Worm (Caenorhabditis elegans) whole organism, early embryonic: ENCODE measurements around the gene fbxa-163.

Experiments
- B0310.2 ChIP-seq: sonication (generic microtip); optimal IDR thresholded peaks from 2 replicates; lab custom pipeline; 2016; ENCODE audit warnings: mild to moderate bottlenecking, missing genetic modification characterization, missing compliant biosample characterization
- F13C5.2 ChIP-seq: sonication (generic microtip); optimal IDR thresholded peaks from 2 replicates; lab custom pipeline; 2017; ENCODE audit warnings: mild to moderate bottlenecking, missing genetic modification characterization, inconsistent platforms, missing compliant biosample characterization
- aly-1 ChIP-seq: sonication (generic microtip); optimal IDR thresholded peaks from 2 replicates; lab custom pipeline; 2016; ENCODE audit warnings: missing genetic modification characterization, missing compliant biosample characterization
- ama-1 ChIP-seq: fragments of 150-350 bp; optimal IDR thresholded peaks from 2 replicates; lab custom pipeline; 2014
- ceh-13 ChIP-seq: fragments of 200-800 bp; sonication (Bioruptor generic); optimal IDR thresholded peaks from 2 replicates; lab custom pipeline; 2018; ENCODE audit warnings: mild to moderate bottlenecking, missing genetic modification characterization, missing compliant biosample characterization
- ceh-36 ChIP-seq: sonication (generic microtip); optimal IDR thresholded peaks from 2 replicates; lab custom pipeline; 2016; ENCODE audit warnings: missing genetic modification characterization, inconsistent platforms, missing compliant biosample characterization
- ets-7 ChIP-seq: sonication (generic microtip); optimal IDR thresholded peaks from 2 replicates; lab custom pipeline; 2016; ENCODE audit warnings: missing genotype, missing genetic modification characterization, missing compliant biosample characterization
- flt-1 ChIP-seq: fragments of 200-800 bp; sonication (Bioruptor generic); IDR thresholded peaks from 2 replicates; pipeline ENCODE4 v1.3.6; 2022; ENCODE audit warnings: missing genetic modification characterization, missing compliant biosample characterization
- hmbx-1 ChIP-seq: sonication (generic microtip); optimal IDR thresholded peaks from 2 replicates; lab custom pipeline; 2016; ENCODE audit warnings: mild to moderate bottlenecking, missing genetic modification characterization, missing compliant biosample characterization
- hmg-4 ChIP-seq: fragments of 200-800 bp; sonication (Bioruptor generic); optimal IDR thresholded peaks from 2 replicates; lab custom pipeline; 2018; ENCODE audit warnings: mild to moderate bottlenecking, missing genetic modification characterization, missing compliant biosample characterization
- hnd-1 ChIP-seq: sonication (generic microtip); optimal IDR thresholded peaks from 2 replicates; lab custom pipeline; 2016; ENCODE audit warnings: missing genetic modification characterization, missing compliant biosample characterization
- pes-1 ChIP-seq: fragments of 200-800 bp; sonication (Bioruptor generic); IDR thresholded peaks from 2 replicates; pipeline ENCODE4 v1.3.6; 2022; ENCODE audit warnings: missing genetic modification reagents, missing genetic modification characterization, missing compliant biosample characterization
- scrt-1 ChIP-seq: fragments of 200-800 bp; sonication (Bioruptor generic); IDR thresholded peaks from 2 replicates; pipeline ENCODE4 v1.3.6; 2022; ENCODE audit warnings: missing genetic modification characterization, missing compliant biosample characterization
- sea-1 ChIP-seq: fragments of 200-800 bp; sonication (Bioruptor generic); conservative IDR thresholded peaks from 2 replicates; pipeline ENCODE4 v1.3.6; 2022; ENCODE audit warnings: missing genetic modification characterization, missing compliant biosample characterization
- tbx-11 ChIP-seq: fragments of 200-800 bp; sonication (Bioruptor generic); IDR thresholded peaks from 2 replicates; pipeline ENCODE4 v1.3.6; 2022; ENCODE audit warnings: missing genetic modification characterization, missing compliant biosample characterization
- tbx-37 ChIP-seq: fragments of 200-800 bp; sonication (Bioruptor generic); conservative IDR thresholded peaks from 2 replicates; pipeline ENCODE4 v1.3.6; 2022; ENCODE audit warnings: missing genetic modification reagents, missing genetic modification characterization, missing compliant biosample characterization
- tra-4 ChIP-seq: sonication (generic microtip); optimal IDR thresholded peaks from 2 replicates; lab custom pipeline; 2017; ENCODE audit warnings: missing genetic modification characterization, missing compliant biosample characterization

Gene fbxa-163

ce11 chrII:1624572-1624971 lies 14.0 kb upstream of the fbxa-163 start, which contains the start of gene fbxa-160:
Gene fbxa-160, minus strand, starts transcription at chrII:1624672.
- TF ChIP-seq B0310.2 (no peak), aly-1 (no peak), hnd-1 (tag; lab: Kevin White, UChicago) (no peak), ama-1 (no peak), pes-1 (GFP tag; lab: Robert Waterston, UW) (no peak), scrt-1 (GFP tag; lab: Robert Waterston, UW) (no peak), flt-1 (no peak), tbx-11 (GFP tag; lab: Robert Waterston, UW) (no peak), tbx-37 (no peak), tra-4 (tag; lab: Kevin White, UChicago) (no peak), F13C5.2 (no peak), ceh-13 (GFP tag; lab: Kevin White, UChicago) (no peak), hmg-4 (GFP tag; lab: Kevin White, UChicago) (no peak), ceh-36 (no peak), sea-1 (no peak), ets-7 (tag; lab: Kevin White, UChicago) (no peak), hmbx-1 (tag; lab: Kevin White, UChicago) (no peak)

DNA sequence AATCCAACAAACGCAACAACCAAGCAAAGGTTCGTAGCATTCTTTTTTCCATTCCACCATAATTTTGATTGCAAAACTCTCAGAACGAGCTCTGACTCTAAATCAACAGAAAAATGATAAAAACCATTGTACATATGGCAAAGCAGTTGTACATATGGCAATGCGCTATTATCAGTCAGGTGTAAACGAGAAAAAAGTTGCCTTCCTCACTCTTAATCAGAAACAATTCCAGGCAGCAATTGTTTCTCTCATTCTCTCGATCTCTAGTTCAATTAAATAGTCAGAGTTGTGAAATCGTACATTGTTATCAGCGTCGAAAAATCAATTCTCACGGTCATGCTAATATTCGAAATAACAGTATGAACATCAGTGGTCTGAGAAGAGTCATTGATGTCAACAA lies 11.3 kb upstream of the fbxa-163 start:
- TF ChIP-seq F13C5.2 (no peak), aly-1 (no peak), ama-1 (no peak), tbx-11 (GFP tag; lab: Robert Waterston, UW) (no peak), ceh-13 (GFP tag; lab: Kevin White, UChicago) (no peak), ceh-36 (no peak), hnd-1 (tag; lab: Kevin White, UChicago) (no peak), pes-1 (GFP tag; lab: Robert Waterston, UW) (no peak), flt-1 (no peak), sea-1 (no peak), tra-4 (tag; lab: Kevin White, UChicago) (no peak), hmbx-1 (tag; lab: Kevin White, UChicago) (no peak), tbx-37 (no peak), hmg-4 (GFP tag; lab: Kevin White, UChicago) (no peak), B0310.2 (no peak), ets-7 (tag; lab: Kevin White, UChicago) (no peak), scrt-1 (GFP tag; lab: Robert Waterston, UW) (no peak)

DNA sequence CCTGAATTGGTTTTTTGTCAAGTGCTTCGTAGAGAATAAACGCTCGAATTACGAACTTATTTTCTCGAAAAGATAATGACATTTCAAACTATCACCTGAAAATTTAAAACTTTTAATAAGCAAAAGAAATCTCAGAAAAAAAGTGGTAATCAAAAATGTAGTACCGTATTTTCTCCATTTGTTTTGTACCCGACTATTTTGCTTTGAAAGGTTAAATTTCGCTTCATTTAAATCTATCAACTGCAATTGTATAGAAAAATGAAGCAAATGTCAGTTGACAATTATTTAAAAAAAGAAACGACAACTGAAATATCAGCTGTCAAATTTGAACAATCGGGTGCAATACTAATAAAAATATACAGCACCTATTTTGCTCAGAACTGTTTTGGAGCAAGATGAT lies 10.7 kb upstream of the fbxa-163 start, which contains the start of gene fbxa-158:
TSS of gene fbxa-158 (minus strand) at position 101 of the 400 bp plus-strand sequence.
- TF ChIP-seq flt-1 (no peak), tbx-37 (no peak), hmg-4 (GFP tag; lab: Kevin White, UChicago) (no peak), tra-4 (tag; lab: Kevin White, UChicago) (no peak), tbx-11 (GFP tag; lab: Robert Waterston, UW) (no peak), hnd-1 (tag; lab: Kevin White, UChicago) (no peak), scrt-1 (GFP tag; lab: Robert Waterston, UW) (no peak), ets-7 (tag; lab: Kevin White, UChicago) (no peak), F13C5.2 (no peak), ceh-36 (no peak), sea-1 (no peak), aly-1 (no peak), pes-1 (GFP tag; lab: Robert Waterston, UW) (no peak), ama-1 (no peak), B0310.2 (no peak), ceh-13 (GFP tag; lab: Kevin White, UChicago) (no peak), hmbx-1 (tag; lab: Kevin White, UChicago) (no peak)

DNA sequence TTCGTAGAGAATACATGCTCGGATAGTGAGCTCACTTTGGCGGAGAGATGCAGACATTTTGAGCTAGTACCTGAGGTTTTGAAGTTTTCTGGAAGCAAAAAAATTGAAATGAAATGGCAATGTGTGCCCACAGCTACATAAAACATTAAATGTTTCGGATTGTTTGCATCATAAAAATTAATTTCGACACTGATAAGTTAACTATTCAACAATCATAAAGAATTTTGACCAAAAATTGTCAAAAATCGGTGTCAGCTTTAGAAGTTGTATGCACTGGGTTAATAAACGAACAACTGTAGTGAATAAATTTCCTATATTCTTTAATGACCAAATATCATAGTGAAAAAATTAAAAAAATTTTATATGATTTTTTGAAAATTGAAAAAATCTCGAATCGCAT lies 8.4 kb upstream of the fbxa-163 start, which contains the start of gene fbxa-166:
TSS of gene fbxa-166 (minus strand) at position 101 of the 400 bp plus-strand sequence.
- TF ChIP-seq tbx-37 (no peak), pes-1 (GFP tag; lab: Robert Waterston, UW) (no peak), tbx-11 (GFP tag; lab: Robert Waterston, UW) (no peak), B0310.2 (no peak), hnd-1 (tag; lab: Kevin White, UChicago) (no peak), sea-1 (no peak), aly-1 (no peak), ama-1 (no peak), flt-1 (no peak), tra-4 (tag; lab: Kevin White, UChicago) (no peak), F13C5.2 (no peak), ceh-36 (no peak), ets-7 (tag; lab: Kevin White, UChicago) (no peak)

DNA sequence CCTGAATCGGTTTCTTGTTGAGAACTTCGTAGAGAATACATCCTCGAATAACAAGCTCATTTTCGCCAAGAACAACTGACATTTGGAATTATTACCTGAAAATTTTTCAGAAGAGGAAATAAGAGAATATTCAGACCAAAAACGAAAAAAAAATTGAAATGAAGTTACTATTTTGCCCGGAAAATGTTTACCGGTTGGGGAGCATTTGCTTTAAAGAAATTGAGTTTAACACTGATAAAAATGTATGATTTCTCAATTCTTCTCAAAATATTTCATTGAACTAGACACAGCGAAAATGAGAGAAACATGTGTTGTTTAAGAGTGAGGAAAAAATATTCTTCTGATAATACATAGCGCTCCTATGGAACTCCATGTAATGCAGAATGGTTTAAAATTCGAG lies 5.9 kb upstream of the fbxa-163 start, which contains the start of gene fbxa-165:
TSS of gene fbxa-165 (minus strand) at position 101 of the 400 bp plus-strand sequence.
- no peak for TF ChIP-seq tbx-11 (GFP tag; lab: Robert Waterston, UW)
- TF ChIP-seq scrt-1 (GFP tag; lab: Robert Waterston, UW): no peak
- no peak for TF ChIP-seq ets-7 (tag; lab: Kevin White, UChicago)
- TF ChIP-seq ama-1: no peak
- TF ChIP-seq hnd-1 (tag; lab: Kevin White, UChicago): no peak
- TF ChIP-seq aly-1: no peak
- TF ChIP-seq B0310.2: no peak
- no peak for TF ChIP-seq pes-1 (GFP tag; lab: Robert Waterston, UW)
- no peak for TF ChIP-seq tbx-37
- no peak for TF ChIP-seq ceh-13 (GFP tag; lab: Kevin White, UChicago)
- TF ChIP-seq hmg-4 (GFP tag; lab: Kevin White, UChicago): no peak
- no peak for TF ChIP-seq hmbx-1 (tag; lab: Kevin White, UChicago)
- no peak for TF ChIP-seq ceh-36
- TF ChIP-seq sea-1: no peak
- TF ChIP-seq F13C5.2: no peak
- no peak for TF ChIP-seq flt-1
- TF ChIP-seq tra-4 (tag; lab: Kevin White, UChicago): no peak

DNA sequence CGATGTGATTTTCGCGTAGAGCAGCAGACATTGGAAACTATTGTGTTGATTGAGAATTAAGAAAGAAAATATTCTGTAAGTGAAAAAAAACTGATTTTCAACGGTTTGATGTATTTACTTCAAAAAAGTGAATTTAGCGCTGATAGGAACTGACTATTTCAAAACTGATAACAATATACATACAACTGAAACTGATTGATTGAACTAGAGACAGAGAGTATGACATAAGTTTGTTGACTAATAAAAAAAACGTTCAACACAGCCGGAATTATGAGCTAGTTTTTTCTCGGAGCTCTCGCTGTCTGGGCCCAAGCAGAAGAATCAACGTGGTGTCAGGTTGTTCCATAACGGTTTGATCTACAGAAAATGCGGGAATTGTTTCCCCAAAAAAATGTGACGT lies 3.4 kb upstream of the fbxa-163 start, which contains the start of gene fbxa-164:
TSS of gene fbxa-164 (minus strand) at position 101 of the 400 bp plus-strand sequence.
- TF ChIP-seq tra-4 (tag; lab: Kevin White, UChicago) (no peak), hmg-4 (GFP tag; lab: Kevin White, UChicago) (no peak), flt-1 (no peak), sea-1 (no peak), hmbx-1 (tag; lab: Kevin White, UChicago) (no peak), scrt-1 (GFP tag; lab: Robert Waterston, UW) (no peak), ets-7 (tag; lab: Kevin White, UChicago) (no peak), pes-1 (GFP tag; lab: Robert Waterston, UW) (no peak), ceh-36 (no peak), ama-1 (no peak), hnd-1 (tag; lab: Kevin White, UChicago) (no peak), B0310.2 (no peak), tbx-11 (GFP tag; lab: Robert Waterston, UW) (no peak), tbx-37 (no peak), F13C5.2 (no peak), ceh-13 (GFP tag; lab: Kevin White, UChicago) (no peak), aly-1 (no peak)

DNA sequence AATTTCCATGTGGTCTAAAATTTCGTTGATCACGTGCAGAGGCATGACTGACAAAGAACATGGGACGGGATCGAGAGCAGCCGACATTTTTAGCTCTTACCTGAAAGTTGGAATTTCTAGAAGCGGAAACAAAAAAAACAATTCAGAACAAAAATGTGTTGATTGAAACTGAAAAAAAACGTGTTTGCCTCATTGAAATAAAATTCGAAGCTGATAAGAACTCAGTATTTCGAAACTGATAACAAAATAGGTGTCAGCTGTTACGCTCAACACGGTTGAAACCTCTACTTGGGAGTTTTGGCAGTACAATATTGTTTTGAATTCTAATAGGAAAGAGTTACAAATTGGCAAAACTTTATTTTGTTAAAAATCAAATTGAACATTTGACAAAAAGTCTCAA lies 1.6 kb downstream of the fbxa-163 start:
- TF ChIP-seq hmbx-1 (tag; lab: Kevin White, UChicago) (no peak), ceh-36 (no peak), pes-1 (GFP tag; lab: Robert Waterston, UW) (no peak), F13C5.2 (no peak), ets-7 (tag; lab: Kevin White, UChicago) (no peak), hmg-4 (GFP tag; lab: Kevin White, UChicago) (no peak), tbx-11 (GFP tag; lab: Robert Waterston, UW) (no peak), aly-1 (no peak), B0310.2 (no peak), scrt-1 (GFP tag; lab: Robert Waterston, UW) (no peak), sea-1 (no peak), ama-1 (no peak), ceh-13 (GFP tag; lab: Kevin White, UChicago) (no peak)
